Fruit fly (Drosophila melanogaster) whole organism, embryonic: ENCODE results near the gene CG7016.

Experiments used
- Abd-B ChIP-seq: fragments of 200-800 bp; sonication (Bioruptor generic); optimal IDR thresholded peaks from 2 replicates; lab custom pipeline; 2018; ENCODE audit warnings: missing biosample characterization, mild to moderate bottlenecking, missing genetic modification characterization, moderate library complexity
- Atf6 ChIP-seq: fragments of 200-800 bp; sonication (Bioruptor generic); IDR thresholded peaks from 2 replicates; pipeline ENCODE4 v1.3.6; 2022; ENCODE audit warnings: missing biosample characterization, missing genetic modification characterization
- B-H2 ChIP-seq: fragments of 200-800 bp; sonication (Bioruptor generic); optimal IDR thresholded peaks from 2 replicates; lab custom pipeline; 2018; ENCODE audit warnings: missing biosample characterization, mild to moderate bottlenecking, missing genetic modification characterization
- CG10979 ChIP-seq: fragments of 200-800 bp; sonication (Bioruptor generic); optimal IDR thresholded peaks from 2 replicates; lab custom pipeline; 2018; ENCODE audit warnings: missing biosample characterization, mild to moderate bottlenecking, missing genetic modification characterization, moderate library complexity
- CG11093 ChIP-seq: fragments of 200-800 bp; sonication (Bioruptor generic); IDR thresholded peaks from 3 replicates; pipeline ENCODE4 v1.3.6; 2022; ENCODE audit warnings: missing biosample characterization, missing genetic modification characterization
- CG12155 ChIP-seq: fragments of 200-800 bp; sonication (Bioruptor generic); optimal IDR thresholded peaks from 3 replicates; lab custom pipeline; 2016; ENCODE audit warnings: missing biosample characterization, missing genetic modification characterization
- CG12769 ChIP-seq: fragments of 200-800 bp; sonication (Bioruptor generic); optimal IDR thresholded peaks from 2 replicates; lab custom pipeline; 2019; ENCODE audit warnings: missing biosample characterization, mild to moderate bottlenecking, missing genetic modification characterization, moderate library complexity
- CG14014 ChIP-seq: fragments of 200-800 bp; sonication (Bioruptor generic); IDR thresholded peaks from 2 replicates; pipeline ENCODE4 v1.3.6; 2022; ENCODE audit warnings: missing biosample characterization, missing genetic modification characterization
- CG15696 ChIP-seq: fragments of 200-800 bp; sonication (Bioruptor generic); optimal IDR thresholded peaks from 2 replicates; lab custom pipeline; 2019; ENCODE audit warnings: missing biosample characterization, mild to moderate bottlenecking, missing genetic modification characterization, moderate library complexity
- CG17829 ChIP-seq: fragments of 200-800 bp; optimal IDR thresholded peaks from 2 replicates; lab custom pipeline; 2019; ENCODE audit warnings: missing biosample characterization, mild to moderate bottlenecking, missing genetic modification characterization, moderate library complexity
- CG2199 ChIP-seq: fragments of 200-800 bp; sonication (Bioruptor generic); IDR thresholded peaks from 3 replicates; pipeline ENCODE4 v1.3.6; 2022; ENCODE audit warnings: missing biosample characterization, missing genetic modification characterization
- CG2202 ChIP-seq: fragments of 200-800 bp; sonication (Bioruptor generic); optimal IDR thresholded peaks from 2 replicates; lab custom pipeline; 2018; ENCODE audit warnings: missing biosample characterization, mild to moderate bottlenecking, missing genetic modification characterization
- CG2678 ChIP-seq: fragments of 200-800 bp; sonication (Bioruptor generic); optimal IDR thresholded peaks from 3 replicates; lab custom pipeline; 2019; ENCODE audit warnings: missing biosample characterization, mild to moderate bottlenecking, missing genetic modification characterization, moderate library complexity
- CG3065 ChIP-seq: fragments of 200-800 bp; sonication (Bioruptor generic); optimal IDR thresholded peaks from 2 replicates; lab custom pipeline; 2016; ENCODE audit warnings: missing biosample characterization, missing genetic modification characterization
- CG34422 ChIP-seq: fragments of 200-800 bp; sonication (Bioruptor generic); IDR thresholded peaks from 3 replicates; pipeline ENCODE4 v1.3.6; 2022; ENCODE audit warnings: missing biosample characterization, missing genetic modification characterization
- CG4282 ChIP-seq: fragments of 200-800 bp; sonication (Bioruptor generic); optimal IDR thresholded peaks from 2 replicates; lab custom pipeline; 2016; ENCODE audit warnings: missing biosample characterization, missing genetic modification characterization
- CG4360 ChIP-seq: fragments of 200-800 bp; sonication (Bioruptor generic); IDR thresholded peaks from 2 replicates; pipeline ENCODE4 v1.3.6; 2022; ENCODE audit warnings: missing biosample characterization, missing genetic modification characterization
- CG6272 ChIP-seq: fragments of 200-800 bp; sonication (Bioruptor generic); IDR thresholded peaks from 2 replicates; pipeline ENCODE4 v1.3.6; 2022; ENCODE audit warnings: missing biosample characterization, missing genetic modification characterization
- CG6791 ChIP-seq: fragments of 200-800 bp; sonication (Bioruptor generic); IDR thresholded peaks from 3 replicates; pipeline ENCODE4 v1.3.6; 2022; ENCODE audit warnings: missing biosample characterization, missing genetic modification characterization; ENCODE audit not compliant: partially characterized antibody
- CG7271 ChIP-seq: fragments of 200-800 bp; sonication (Bioruptor generic); optimal IDR thresholded peaks from 2 replicates; lab custom pipeline; 2018; ENCODE audit warnings: missing biosample characterization, mild to moderate bottlenecking, missing genetic modification characterization, moderate library complexity
- CG7357 ChIP-seq: fragments of 200-800 bp; sonication (Bioruptor generic); IDR thresholded peaks from 3 replicates; pipeline ENCODE4 v1.3.6; 2022; ENCODE audit warnings: missing biosample characterization, missing genetic modification characterization
- Dad ChIP-seq: fragments of 200-800 bp; sonication (Bioruptor generic); optimal IDR thresholded peaks from 3 replicates; lab custom pipeline; 2016; ENCODE audit warnings: missing biosample characterization, missing genetic modification characterization
- Max ChIP-seq: fragments of 200-800 bp; sonication (Bioruptor generic); optimal IDR thresholded peaks from 2 replicates; lab custom pipeline; 2016; ENCODE audit warnings: missing biosample characterization, mild to moderate bottlenecking, missing genetic modification characterization
- Nf-YC ChIP-seq: fragments of 200-800 bp; optimal IDR thresholded peaks from 3 replicates; lab custom pipeline; 2019; ENCODE audit warnings: missing biosample characterization, mild to moderate bottlenecking, missing genetic modification characterization, moderate library complexity
- Ravus ChIP-seq: fragments of 200-800 bp; sonication (Bioruptor generic); IDR thresholded peaks from 2 replicates; pipeline ENCODE4 v1.3.6; 2022; ENCODE audit warnings: missing biosample characterization, missing genetic modification characterization
- Side ChIP-seq: fragments of 200-800 bp; sonication (Bioruptor generic); optimal IDR thresholded peaks from 2 replicates; lab custom pipeline; 2016; ENCODE audit warnings: missing biosample characterization, missing genetic modification characterization
- TFAM ChIP-seq: fragments of 200-800 bp; sonication (Bioruptor generic); optimal IDR thresholded peaks from 2 replicates; lab custom pipeline; 2017; ENCODE audit warnings: missing biosample characterization, missing genetic modification characterization, inconsistent platforms
- cg ChIP-seq: fragments of 200-800 bp; sonication (Bioruptor generic); optimal IDR thresholded peaks from 3 replicates; lab custom pipeline; 2019; ENCODE audit warnings: missing biosample characterization, mild to moderate bottlenecking, missing genetic modification characterization, moderate library complexity
- chm ChIP-seq: fragments of 200-800 bp; sonication (Bioruptor generic); IDR thresholded peaks from 2 replicates; pipeline ENCODE4 v1.3.6; 2022; ENCODE audit warnings: missing biosample characterization, missing genetic modification characterization
- crol ChIP-seq: fragments of 200-800 bp; sonication (Bioruptor generic); IDR thresholded peaks from 2 replicates; pipeline ENCODE4 v1.3.6; 2022; ENCODE audit warnings: missing biosample characterization, missing genetic modification characterization
- dmrt99B ChIP-seq: fragments of 200-800 bp; sonication (Bioruptor generic); optimal IDR thresholded peaks from 2 replicates; lab custom pipeline; 2018; ENCODE audit warnings: missing biosample characterization, mild to moderate bottlenecking, missing genetic modification characterization, moderate library complexity
- fd64A ChIP-seq: fragments of 200-800 bp; sonication (Bioruptor generic); optimal IDR thresholded peaks from 3 replicates; lab custom pipeline; 2018; ENCODE audit warnings: missing biosample characterization, mild to moderate bottlenecking, missing genetic modification characterization
- gce ChIP-seq: fragments of 200-800 bp; sonication (Bioruptor generic); IDR thresholded peaks from 3 replicates; pipeline ENCODE4 v1.3.6; 2022; ENCODE audit warnings: missing biosample characterization, missing genetic modification characterization
- ind ChIP-seq: fragments of 200-800 bp; sonication (Bioruptor generic); optimal IDR thresholded peaks from 3 replicates; lab custom pipeline; 2016; ENCODE audit warnings: missing biosample characterization, missing genetic modification characterization
- kah ChIP-seq: fragments of 200-800 bp; sonication (Bioruptor generic); optimal IDR thresholded peaks from 2 replicates; lab custom pipeline; 2018; ENCODE audit warnings: missing biosample characterization, mild to moderate bottlenecking, missing genetic modification characterization
- ken ChIP-seq: fragments of 200-800 bp; sonication (Bioruptor generic); IDR thresholded peaks from 3 replicates; pipeline ENCODE4 v1.3.6; 2022; ENCODE audit warnings: missing biosample characterization, missing genetic modification characterization
- kni ChIP-seq: fragments of 200-800 bp; sonication (Bioruptor generic); optimal IDR thresholded peaks from 3 replicates; lab custom pipeline; 2017; ENCODE audit warnings: mild to moderate bottlenecking, missing biosample characterization, missing genetic modification reagents, missing genetic modification characterization
- lab ChIP-seq: fragments of 200-800 bp; sonication (Bioruptor generic); optimal IDR thresholded peaks from 3 replicates; lab custom pipeline; 2017; ENCODE audit warnings: missing biosample characterization, missing genetic modification characterization, mild to moderate bottlenecking, moderate library complexity, missing genetic modification reagents
- nerfin-2 ChIP-seq: fragments of 200-800 bp; sonication (Bioruptor generic); IDR thresholded peaks from 2 replicates; pipeline ENCODE4 v1.3.6; 2022; ENCODE audit warnings: missing biosample characterization, missing genetic modification characterization; ENCODE audit not compliant: partially characterized antibody
- phol ChIP-seq: fragments of 200-800 bp; sonication (Bioruptor generic); optimal IDR thresholded peaks from 3 replicates; lab custom pipeline; 2018; ENCODE audit warnings: missing biosample characterization, mild to moderate bottlenecking, missing genetic modification characterization, moderate library complexity
- sc ChIP-seq, 3 experiments: fragments of >200 bp in 2 of 3; fragments of 200-800 bp in 1 of 3; sonication (Bioruptor generic) in 1 of 3; optimal IDR thresholded peaks; 2 replicates in 2 of 3; 3 replicates in 1 of 3; lab custom pipeline; 2017; ENCODE audit warnings: mild to moderate bottlenecking in 1 of 3, missing biosample characterization in 1 of 3, missing genetic modification characterization in 1 of 3, missing genetic modification reagents in 1 of 3
- sens-2 ChIP-seq: fragments of 200-800 bp; sonication (Bioruptor generic); IDR thresholded peaks from 2 replicates; pipeline ENCODE4 v1.3.6; 2022; ENCODE audit warnings: missing biosample characterization, missing genetic modification characterization
- sisA ChIP-seq: fragments of 200-800 bp; sonication (Bioruptor generic); IDR thresholded peaks from 2 replicates; pipeline ENCODE4 v1.3.6; 2022; ENCODE audit warnings: missing biosample characterization, missing genetic modification characterization
- slp2 ChIP-seq: fragments of 200-800 bp; sonication (Bioruptor generic); optimal IDR thresholded peaks from 2 replicates; lab custom pipeline; 2016; ENCODE audit warnings: missing biosample characterization, missing genetic modification characterization
- stwl ChIP-seq: fragments of 200-800 bp; sonication (Bioruptor generic); optimal IDR thresholded peaks from 3 replicates; lab custom pipeline; 2018; ENCODE audit warnings: missing biosample characterization, mild to moderate bottlenecking, missing genetic modification characterization, moderate library complexity
- tap ChIP-seq: fragments of 200-800 bp; optimal IDR thresholded peaks from 3 replicates; lab custom pipeline; 2019; ENCODE audit warnings: missing biosample characterization, mild to moderate bottlenecking, missing genetic modification characterization, moderate library complexity
- trh ChIP-seq: fragments of 200-800 bp; sonication (Bioruptor generic); optimal IDR thresholded peaks from 2 replicates; lab custom pipeline; 2016; ENCODE audit warnings: missing biosample characterization, missing genetic modification characterization
- twi ChIP-seq: fragments of 200-800 bp; optimal IDR thresholded peaks from 2 replicates; lab custom pipeline; 2019; ENCODE audit warnings: missing biosample characterization, mild to moderate bottlenecking, missing genetic modification characterization, moderate library complexity

CG7016 gene

dm6 chr3R:24812987-24813636 is 49.6 kb upstream of the CG7016 start (continued):
- no peak for TF ChIP-seq Max (GFP tag; lab: Kevin White, UChicago)
- no peak for TF ChIP-seq CG2678 (tag; lab: Kevin White, UChicago)
- no peak for TF ChIP-seq fd64A (GFP tag; lab: Kevin White, UChicago)
- TF ChIP-seq CG2199 (GFP tag; lab: Robert Waterston, UW): peak; percentile 79; the same call in 2 of the 3 replicates
- 0 out of 2 replicates have a peak, but pooled peaks have one; percentile 20 for TF ChIP-seq chm (GFP tag; lab: Robert Waterston, UW)
- no peak for TF ChIP-seq phol
- TF ChIP-seq sens-2 (GFP tag; lab: Robert Waterston, UW): 0 out of 2 replicates have a peak, but pooled peaks have one; percentile 29
- peak; percentile 4 for TF ChIP-seq cg (GFP tag; lab: Kevin White, UChicago)
- TF ChIP-seq Dad: no peak
- peak; percentile 24 for TF ChIP-seq kni (GFP tag; lab: Kevin White, UChicago)
- 0 out of 3 replicates have a peak, but pooled peaks have one; percentile 15 for TF ChIP-seq CG6791 (GFP tag; lab: Robert Waterston, UW)
- TF ChIP-seq twi (tag; lab: Kevin White, UChicago): peak; percentile 28
- no peak for TF ChIP-seq CG7271
- TF ChIP-seq tap (tag; lab: Kevin White, UChicago): no peak
- TF ChIP-seq CG3065 (GFP tag; lab: Kevin White, UChicago): no peak
- TF ChIP-seq CG12769: peak; percentile 4
- TF ChIP-seq CG17829: no peak
- TF ChIP-seq Ravus (GFP tag; lab: Robert Waterston, UW): no peak
- TF ChIP-seq CG34422 (GFP tag; lab: Robert Waterston, UW): peak; percentile 15; the same call in 1 of the 3 replicates
- TF ChIP-seq CG2202: no peak
- no peak for TF ChIP-seq CG11093 (GFP tag; lab: Robert Waterston, UW)
- no peak for TF ChIP-seq Nf-YC (tag; lab: Kevin White, UChicago)
- TF ChIP-seq kah (GFP tag; lab: Kevin White, UChicago): peak; percentile 87
- no peak for TF ChIP-seq CG15696 (tag; lab: Kevin White, UChicago)
- peak; percentile 99 for TF ChIP-seq CG4360 (GFP tag; lab: Robert Waterston, UW)
- TF ChIP-seq CG14014 (GFP tag; lab: Robert Waterston, UW): no peak
- TF ChIP-seq CG4282: no peak

dm6 chr3R:24813637-24814301 is 49.0 kb upstream of the CG7016 start, which contains the start of the genes lili and CG34150:
lili (minus strand) TSS chr3R:24814012.
CG34150 (plus strand) TSS chr3R:24814262.
- TF ChIP-seq lab (peak; percentile 71), twi (tag; lab: Kevin White, UChicago) (peak; percentile 56), trh (GFP tag; lab: Kevin White, UChicago) (peak; percentile 26), crol (GFP tag; lab: Robert Waterston, UW) (no peak), dmrt99B (no peak), CG6791 (GFP tag; lab: Robert Waterston, UW) (peak; percentile 76), stwl (tag; lab: Kevin White, UChicago) (peak; percentile 75), CG7357 (GFP tag; lab: Robert Waterston, UW) (peak; percentile 44; the same call in 1 of the 3 replicates), sisA (GFP tag; lab: Robert Waterston, UW) (peak; percentile 62), TFAM (GFP tag; lab: Kevin White, UChicago) (no peak), ind (GFP tag; lab: Kevin White, UChicago) (peak; percentile 73), B-H2 (GFP tag; lab: Kevin White, UChicago) (peak; percentile 86), gce (GFP tag; lab: Robert Waterston, UW) (no peak), CG6272 (GFP tag; lab: Robert Waterston, UW) (peak; percentile 72), ken (peak; percentile 58; the same call in 1 of the 3 replicates), sc (optimal IDR thresholded peaks at IDR 0.05; lab: Kevin White, UChicago) (no peak), sc (GFP tag; optimal IDR thresholded peaks at IDR 0.05; lab: Kevin White, UChicago) (peak; percentile 36), nerfin-2 (no peak), Side (GFP tag; lab: Kevin White, UChicago) (peak; percentile 55), CG10979 (tag; lab: Kevin White, UChicago) (peak; percentile 57), CG12155 (GFP tag; lab: Kevin White, UChicago) (peak; percentile 82), Abd-B (GFP tag; lab: Kevin White, UChicago) (peak; percentile 78), slp2 (GFP tag; lab: Kevin White, UChicago) (peak; percentile 29), Atf6 (GFP tag; lab: Robert Waterston, UW) (peak; percentile 80; the same call in 1 of the 2 replicates)
